Fruit fly (Drosophila melanogaster): Measurements from ENCODE around the gene AhcyL2.

Gene AhcyL2

DNA sequence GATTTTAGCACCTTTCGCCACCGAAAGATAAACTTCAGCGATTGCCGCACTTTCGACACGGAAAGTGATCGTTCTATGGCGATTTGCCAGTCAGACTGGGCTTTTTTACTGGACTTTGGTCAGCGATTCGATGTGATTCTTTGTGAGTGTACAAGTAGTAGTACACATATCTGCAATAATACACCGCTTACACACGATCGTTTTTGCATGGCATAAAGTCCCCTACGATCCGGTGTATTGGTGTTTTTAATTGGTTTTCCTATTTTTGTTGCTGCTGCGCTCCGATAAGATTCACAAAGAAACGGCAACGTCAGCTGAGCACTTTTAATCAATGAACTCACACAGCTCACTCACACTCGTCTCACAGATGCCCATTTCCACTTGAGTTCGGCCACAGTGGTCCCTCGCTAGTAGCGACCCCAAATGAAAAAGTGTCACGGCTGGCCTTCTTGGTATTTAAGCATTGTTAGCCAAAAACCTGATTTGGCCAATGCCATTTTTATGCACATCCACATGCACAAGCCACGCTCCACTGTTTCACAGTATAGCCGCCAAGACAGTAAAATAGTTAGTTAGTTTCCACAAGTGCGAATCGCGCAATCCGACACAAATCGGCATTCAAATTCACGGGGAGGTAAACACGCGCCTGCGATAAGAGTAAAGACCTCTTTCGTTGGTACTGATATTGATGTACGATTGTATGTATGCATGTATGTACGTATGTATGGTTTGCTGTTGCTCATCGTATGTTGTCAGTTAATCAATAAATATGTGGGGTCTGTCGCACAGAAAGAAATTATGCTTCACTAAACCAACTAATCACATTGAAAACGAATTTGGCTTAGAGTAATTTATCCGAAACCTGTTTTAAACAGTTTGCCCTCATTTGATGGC lies 4.5 kb upstream of the AhcyL2 start (continued):
- TF ChIP-seq amos (GFP tag; IDR thresholded peaks at IDR 0.05; ENCODE audit: partially characterized antibody) (peak; percentile 12; the same call in 1 of the 2 replicates), Meics (GFP tag; optimal IDR thresholded peaks at IDR 0.05) (peak; percentile 95), scrt (GFP tag; optimal IDR thresholded peaks at IDR 0.05) (peak; percentile 87), HLH54F (GFP tag; optimal IDR thresholded peaks at IDR 0.05) (peak; percentile 97), CG11398 (GFP tag; optimal IDR thresholded peaks at IDR 0.05) (peak; percentile 91), Hr39 (optimal IDR thresholded peaks at IDR 0.05) (no peak), Sry-β (GFP tag; optimal IDR thresholded peaks at IDR 0.05) (no peak), zen2 (GFP tag; IDR thresholded peaks at IDR 0.05; ENCODE audit: partially characterized antibody) (no peak), Adf1 (GFP tag; IDR thresholded peaks at IDR 0.05) (peak; percentile 90), ham (GFP tag; IDR thresholded peaks at IDR 0.05) (peak; percentile 97), Rfx (GFP tag; IDR thresholded peaks at IDR 0.05) (peak; percentile 99), CG10274 (GFP tag; optimal IDR thresholded peaks at IDR 0.05) (peak; percentile 89), CG10321 (GFP tag; IDR thresholded peaks at IDR 0.05) (peak; percentile 80), jigr1 (GFP tag; IDR thresholded peaks at IDR 0.05) (peak; percentile 81; the same call in 1 of the 3 replicates), dati (GFP tag; IDR thresholded peaks at IDR 0.05) (peak; percentile 77), sna (GFP tag; IDR thresholded peaks at IDR 0.05; ENCODE audit: partially characterized antibody) (no peak), CG2120 (GFP tag; optimal IDR thresholded peaks at IDR 0.05) (peak; percentile 99), hbn (GFP tag; IDR thresholded peaks at IDR 0.05; ENCODE audit: partially characterized antibody) (no peak), lab (GFP tag; optimal IDR thresholded peaks at IDR 0.05) (peak; percentile 97), btn (GFP tag; optimal IDR thresholded peaks at IDR 0.05) (peak; percentile 86), HHEX (GFP tag; optimal IDR thresholded peaks at IDR 0.05) (peak; percentile 92), row (GFP tag; IDR thresholded peaks at IDR 0.05) (peak; percentile 98), CG17912 (GFP tag; optimal IDR thresholded peaks at IDR 0.05) (peak; percentile 85), CG2202 (tag; optimal IDR thresholded peaks at IDR 0.05) (no peak), CoRest (tag; optimal IDR thresholded peaks at IDR 0.05) (peak; percentile 92), NK7.1 (GFP tag; optimal IDR thresholded peaks at IDR 0.05) (peak; percentile 93), CG11560 (tag; IDR thresholded peaks at IDR 0.05) (peak; percentile 88), CG18599 (GFP tag; optimal IDR thresholded peaks at IDR 0.05) (peak; percentile 98), CG6854 (GFP tag; optimal IDR thresholded peaks at IDR 0.05) (peak; percentile 84), CG12769 (tag; optimal IDR thresholded peaks at IDR 0.05) (peak; percentile 99), yki (optimal IDR thresholded peaks at IDR 0.05) (no peak), sd (tag; optimal IDR thresholded peaks at IDR 0.05) (peak; percentile 93), nom (GFP tag; optimal IDR thresholded peaks at IDR 0.05) (peak; percentile 72), prd (optimal IDR thresholded peaks at IDR 0.05) (no peak), prd (GFP tag; IDR thresholded peaks at IDR 0.05) (peak; percentile 97), CG4707 (GFP tag; optimal IDR thresholded peaks at IDR 0.05) (peak; percentile 51), Dp (GFP tag; optimal IDR thresholded peaks at IDR 0.05) (peak; percentile 15), CG3407 (GFP tag; optimal IDR thresholded peaks at IDR 0.05) (peak; percentile 41), CG6272 (GFP tag; IDR thresholded peaks at IDR 0.05) (peak; percentile 91), klu (GFP tag; IDR thresholded peaks at IDR 0.05) (peak; percentile 91), nmo (GFP tag; optimal IDR thresholded peaks at IDR 0.05) (peak; percentile 84), CG5245 (GFP tag; optimal IDR thresholded peaks at IDR 0.05) (peak; percentile 78), ftz-f1 (GFP tag; optimal IDR thresholded peaks at IDR 0.05) (peak; percentile 87), gt (GFP tag; IDR thresholded peaks at IDR 0.05) (peak; percentile 81), tap (tag; optimal IDR thresholded peaks at IDR 0.05) (peak; percentile 54), CG16813 (GFP tag; IDR thresholded peaks at IDR 0.05; ENCODE audit: partially characterized antibody) (no peak), CG42726 (GFP tag; IDR thresholded peaks at IDR 0.05; ENCODE audit: partially characterized antibody) (no peak), CG8765 (GFP tag; IDR thresholded peaks at IDR 0.05) (peak; percentile 94), abd-A (tag; optimal IDR thresholded peaks at IDR 0.05) (peak; percentile 45)

Data from whole organism, embryonic.